Worm (Caenorhabditis elegans) whole organism, late embryonic: Measurements from ENCODE around the gene zip-6.

Experiments used
- Y22D7AL.16 ChIP-seq: sonication (generic microtip); optimal IDR thresholded peaks from 2 replicates; lab custom pipeline; 2016; ENCODE audit warnings: missing genetic modification characterization, missing compliant biosample characterization
- ama-1 ChIP-seq: fragments of 150-350 bp; optimal IDR thresholded peaks from 2 replicates; lab custom pipeline; 2014
- ceh-48 ChIP-seq: sonication (generic microtip); optimal IDR thresholded peaks from 2 replicates; lab custom pipeline; 2016; ENCODE audit warnings: missing genetic modification characterization, inconsistent platforms, missing compliant biosample characterization
- ceh-9 ChIP-seq: sonication (generic microtip); optimal IDR thresholded peaks from 2 replicates; lab custom pipeline; 2016; ENCODE audit warnings: mild to moderate bottlenecking, missing genetic modification characterization, inconsistent platforms, missing compliant biosample characterization
- elt-2 ChIP-seq: sonication (generic microtip); optimal IDR thresholded peaks from 2 replicates; lab custom pipeline; 2016; ENCODE audit warnings: missing genetic modification reagents, missing genetic modification characterization, missing compliant biosample characterization
- elt-4 ChIP-seq: sonication (generic microtip); optimal IDR thresholded peaks from 2 replicates; lab custom pipeline; 2016; ENCODE audit warnings: missing genetic modification characterization, missing compliant biosample characterization
- fkh-10 ChIP-seq: fragments of 150-350 bp; optimal IDR thresholded peaks from 2 replicates; lab custom pipeline; 2014; ENCODE audit warnings: missing biosample characterization, missing genetic modification reagents, missing genetic modification characterization
- gmeb-2 ChIP-seq: sonication (generic microtip); optimal IDR thresholded peaks from 2 replicates; lab custom pipeline; 2016; ENCODE audit warnings: missing genetic modification characterization, inconsistent platforms, missing compliant biosample characterization
- unc-55 ChIP-seq: sonication (generic microtip); optimal IDR thresholded peaks from 2 replicates; lab custom pipeline; 2017; ENCODE audit warnings: missing biosample characterization, missing genetic modification reagents, missing genetic modification characterization
- zip-5 ChIP-seq: sonication (generic microtip); optimal IDR thresholded peaks from 2 replicates; lab custom pipeline; 2016; ENCODE audit warnings: missing genetic modification characterization, missing compliant biosample characterization

DNA sequence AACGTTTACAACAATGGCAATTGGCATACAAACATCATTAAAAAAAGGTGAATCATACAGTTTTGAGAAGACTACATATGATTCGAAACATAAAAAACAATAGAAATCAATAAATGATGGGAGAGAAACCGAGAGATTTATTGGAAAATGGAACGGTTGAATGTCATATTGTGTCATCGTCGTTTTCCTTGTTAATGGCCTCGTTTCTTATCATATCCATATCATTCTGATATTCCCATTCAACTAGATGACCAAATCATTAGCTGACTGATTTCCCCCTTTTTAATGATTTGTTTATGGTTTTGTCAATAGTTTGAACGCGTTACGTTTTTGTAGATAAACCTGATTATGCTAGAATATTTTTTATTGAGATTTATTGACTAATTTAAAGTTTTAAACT lies 43.2 kb downstream of the zip-6 start:
- TF ChIP-seq gmeb-2 (no peak), Y22D7AL.16 (tag; lab: Kevin White, UChicago) (no peak), zip-5 (no peak), ama-1 (lab: Kevin White, UChicago) (no peak), fkh-10 (GFP tag; lab: Kevin White, UChicago) (no peak), ceh-48 (tag; lab: Kevin White, UChicago) (no peak), elt-2 (tag; lab: Kevin White, UChicago) (no peak), ceh-9 (tag; lab: Kevin White, UChicago) (no peak), elt-4 (no peak), unc-55 (no peak)
